Fruit fly (Drosophila melanogaster) whole organism, wandering third instar larva: ENCODE results near the gene CG31345.

Source experiments
- Abd-B ChIP-seq: fragments of >200 bp; optimal IDR thresholded peaks from 2 replicates; lab custom pipeline; 2017; ENCODE audit warnings: missing biosample characterization, missing genetic modification characterization
- Hr78 ChIP-seq: fragments of >200 bp; optimal IDR thresholded peaks from 2 replicates; lab custom pipeline; 2017; ENCODE audit warnings: missing biosample characterization, missing genetic modification characterization
- N ChIP-seq: fragments of >200 bp; optimal IDR thresholded peaks from 2 replicates; lab custom pipeline; 2018; ENCODE audit warnings: missing biosample characterization, missing external identifiers, missing genetic modification characterization
- Vsx2 ChIP-seq: fragments of 200-300, 225-300 bp; sonication (Bioruptor generic); optimal IDR thresholded peaks from 2 replicates; lab custom pipeline; 2018; ENCODE audit warnings: missing biosample characterization, missing genetic modification characterization; ENCODE audit not compliant: partially characterized antibody
- br ChIP-seq: fragments of 200-800 bp; sonication (Bioruptor generic); optimal IDR thresholded peaks from 2 replicates; lab custom pipeline; 2016; ENCODE audit warnings: missing biosample characterization, missing genetic modification characterization
- dmrt93B ChIP-seq: fragments of 200-800 bp; sonication (Bioruptor generic); optimal IDR thresholded peaks from 2 replicates; lab custom pipeline; 2018; ENCODE audit warnings: missing biosample characterization, mild to moderate bottlenecking, missing genetic modification characterization
- dsf ChIP-seq: sonication (Bioruptor generic); optimal IDR thresholded peaks from 2 replicates; lab custom pipeline; 2016; ENCODE audit warnings: missing biosample characterization, missing genetic modification characterization, borderline replicate concordance
- foxo ChIP-seq, 2 experiments: fragments of 200-800 bp; sonication (Bioruptor generic); optimal IDR thresholded peaks; 2 replicates in 1 of 2; 3 replicates in 1 of 2; lab custom pipeline; 2016 to 2017; ENCODE audit warnings: missing biosample characterization in 2 of 2, missing genetic modification characterization in 2 of 2
- h ChIP-seq: fragments of 200-800 bp; sonication (Bioruptor generic); optimal IDR thresholded peaks from 3 replicates; lab custom pipeline; 2016; ENCODE audit warnings: missing biosample characterization, mild to moderate bottlenecking, missing genetic modification characterization
- jim ChIP-seq: fragments of 175-275, 200-325 bp; sonication (Bioruptor generic); optimal IDR thresholded peaks from 2 replicates; lab custom pipeline; 2016; ENCODE audit warnings: missing biosample characterization, mild to moderate bottlenecking, missing genetic modification characterization
- psq ChIP-seq: fragments of 200-800 bp; sonication (Bioruptor generic); optimal IDR thresholded peaks from 3 replicates; lab custom pipeline; 2017; ENCODE audit warnings: missing biosample characterization, mild to moderate bottlenecking, missing genetic modification characterization, moderate library complexity

DNA sequence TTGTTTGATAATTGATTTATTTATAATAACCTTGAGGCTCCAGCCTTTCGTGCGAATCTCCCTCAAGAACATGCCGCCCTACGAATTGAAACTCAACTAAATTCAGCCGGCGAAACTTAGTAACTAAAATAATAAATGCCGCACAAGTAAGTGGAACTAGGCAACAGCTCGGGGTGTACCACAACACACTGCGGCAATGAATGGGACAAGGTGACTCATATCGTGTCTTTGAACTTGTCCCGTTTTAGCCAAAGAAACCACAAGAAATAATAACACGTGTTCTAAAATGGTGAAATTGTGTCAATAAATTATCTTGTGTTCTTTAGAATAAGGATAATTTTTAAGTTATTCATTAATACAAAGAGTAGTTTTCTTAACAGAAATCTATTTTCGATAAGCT lies 42.3 kb upstream of the CG31345 start, which contains the start of gene CG10126:
- TF ChIP-seq Hr78 (GFP tag; lab: Kevin White, UChicago) (no peak), dsf (no peak), psq (no peak), h (no peak), dmrt93B (GFP tag; lab: Kevin White, UChicago) (no peak), N (no peak), foxo (GFP tag; optimal IDR thresholded peaks at IDR 0.05; lab: Kevin White, UChicago) (no peak), Abd-B (GFP tag; lab: Kevin White, UChicago) (no peak), br (GFP tag; lab: Kevin White, UChicago) (no peak), jim (GFP tag; lab: Kevin White, UChicago) (no peak), Vsx2 (GFP tag; lab: Kevin White, UChicago) (no peak)
